Worm (Caenorhabditis elegans) whole organism, L4 larva: ENCODE data around the gene F56H11.2.

Experiments
- F37D6.2 ChIP-seq: sonication (generic microtip); optimal IDR thresholded peaks from 2 replicates; lab custom pipeline; 2016; ENCODE audit warnings: mild to moderate bottlenecking, missing genetic modification characterization, missing compliant biosample characterization
- F44E2.7 ChIP-seq: fragments of 200-800 bp; sonication (Bioruptor generic); IDR thresholded peaks from 2 replicates; pipeline ENCODE4 v2.1.2; 2022; ENCODE audit warnings: missing genetic modification characterization, missing compliant biosample characterization
- F49E8.2 ChIP-seq: sonication (generic microtip); optimal IDR thresholded peaks from 2 replicates; lab custom pipeline; 2016; ENCODE audit warnings: missing compliant biosample characterization, mild to moderate bottlenecking, missing genetic modification characterization, borderline replicate concordance
- T20F7.1 ChIP-seq: fragments of 200-800 bp; sonication (Bioruptor generic); optimal IDR thresholded peaks from 2 replicates; lab custom pipeline; 2018; ENCODE audit warnings: mild to moderate bottlenecking, missing genetic modification characterization, missing compliant biosample characterization
- Y48G9A.11 ChIP-seq: fragments of 200-800 bp; sonication (Bioruptor generic); IDR thresholded peaks from 2 replicates; pipeline ENCODE4 v1.3.6; 2022; ENCODE audit warnings: missing genetic modification reagents, missing genetic modification characterization, missing compliant biosample characterization
- Y5F2A.4 ChIP-seq: fragments of 200-800 bp; sonication (Bioruptor generic); optimal IDR thresholded peaks from 2 replicates; lab custom pipeline; 2018; ENCODE audit warnings: mild to moderate bottlenecking, missing genetic modification characterization, missing compliant biosample characterization
- Y75B8A.6 ChIP-seq: fragments of 200-800 bp; sonication (Bioruptor generic); IDR thresholded peaks from 2 replicates; pipeline ENCODE4 v1.3.6; 2022; ENCODE audit warnings: missing genetic modification reagents, missing genetic modification characterization, missing compliant biosample characterization
- ZK337.2 ChIP-seq: fragments of 200-800 bp; sonication (Bioruptor generic); IDR thresholded peaks from 2 replicates; pipeline ENCODE4 v1.3.6; 2022; ENCODE audit warnings: missing genetic modification reagents, missing genetic modification characterization, missing compliant biosample characterization
- ZK546.5 ChIP-seq, 2 experiments: sonication (generic microtip); optimal IDR thresholded peaks; 2 replicates each; lab custom pipeline; 2017; ENCODE audit warnings: missing biosample characterization in 2 of 2, missing genetic modification characterization in 2 of 2
- aha-1 ChIP-seq: fragments of 150-350 bp; peaks from one replicate; lab custom pipeline; 2014; ENCODE audit warnings: missing biosample characterization, missing genetic modification characterization
- ceh-20 ChIP-seq: fragments of 200-800 bp; sonication (Bioruptor generic); IDR thresholded peaks from 2 replicates; pipeline ENCODE4 v1.3.6; 2022; ENCODE audit warnings: missing genetic modification reagents, missing genetic modification characterization, missing compliant biosample characterization
- ceh-44 ChIP-seq: fragments of 200-800 bp; sonication (Bioruptor generic); IDR thresholded peaks from 2 replicates; pipeline ENCODE4 v1.3.6; 2022; ENCODE audit warnings: missing genetic modification reagents, missing genetic modification characterization, missing compliant biosample characterization
- ceh-82 ChIP-seq: sonication (generic microtip); optimal IDR thresholded peaks from 2 replicates; lab custom pipeline; 2017; ENCODE audit warnings: missing biosample characterization, missing genetic modification characterization
- cey-2 ChIP-seq: sonication (generic microtip); optimal IDR thresholded peaks from 3 replicates; lab custom pipeline; 2017; ENCODE audit warnings: missing genetic modification characterization, mild to moderate bottlenecking, missing compliant biosample characterization, antibody characterized with exemption, borderline replicate concordance; ENCODE audit not compliant: insufficient read depth
- daf-16 ChIP-seq, 3 experiments: sonication (generic microtip); optimal IDR thresholded peaks; 2 replicates each; lab custom pipeline; 2016 to 2017; ENCODE audit warnings: missing genetic modification characterization in 3 of 3, missing genetic modification reagents in 3 of 3, mild to moderate bottlenecking in 2 of 3, missing compliant biosample characterization in 2 of 3, missing biosample characterization in 1 of 3, moderate library complexity in 1 of 3
- daf-19 ChIP-seq: fragments of 200-800 bp; sonication (Bioruptor generic); conservative IDR thresholded peaks from 2 replicates; pipeline ENCODE4 v1.3.6; 2022; ENCODE audit warnings: missing genetic modification characterization, missing compliant biosample characterization
- dmd-6 ChIP-seq: fragments of 200-800 bp; sonication (Bioruptor generic); IDR thresholded peaks from 2 replicates; pipeline ENCODE4 v1.3.6; 2022; ENCODE audit warnings: missing genetic modification reagents, missing genetic modification characterization, missing compliant biosample characterization
- duxl-1 ChIP-seq: sonication (generic microtip); optimal IDR thresholded peaks from 2 replicates; lab custom pipeline; 2016; ENCODE audit warnings: mild to moderate bottlenecking, missing genetic modification characterization, moderate library complexity, missing compliant biosample characterization; ENCODE audit not compliant: poor library complexity
- egl-43 ChIP-seq: fragments of 200-800 bp; sonication (Bioruptor generic); IDR thresholded peaks from 2 replicates; pipeline ENCODE4 v1.3.6; 2022; ENCODE audit warnings: missing genetic modification reagents, missing genetic modification characterization, missing compliant biosample characterization
- fkh-10 ChIP-seq: fragments of 150-350 bp; optimal IDR thresholded peaks from 2 replicates; lab custom pipeline; 2014; ENCODE audit warnings: missing biosample characterization, missing genetic modification reagents, missing genetic modification characterization
- hlh-11 ChIP-seq: fragments of 200-800 bp; sonication (Bioruptor generic); optimal IDR thresholded peaks from 2 replicates; lab custom pipeline; 2018; ENCODE audit warnings: mild to moderate bottlenecking, missing genetic modification characterization, missing compliant biosample characterization
- hlh-30 ChIP-seq: sonication (generic microtip); optimal IDR thresholded peaks from 2 replicates; lab custom pipeline; 2017; ENCODE audit warnings: antibody characterized with exemption, mild to moderate bottlenecking, missing genetic modification characterization, missing compliant biosample characterization; ENCODE audit not compliant: insufficient read depth
- lin-13 ChIP-seq: fragments of 150-350 bp; optimal IDR thresholded peaks from 2 replicates; lab custom pipeline; 2014; ENCODE audit warnings: missing biosample characterization, missing genetic modification reagents, missing genetic modification characterization
- lin-15B ChIP-seq: fragments of 150-350 bp; sonication (generic microtip); optimal IDR thresholded peaks from 3 replicates; lab custom pipeline; 2014; ENCODE audit warnings: missing biosample characterization, missing genetic modification characterization
- lin-39 ChIP-seq: fragments of 150-350 bp; optimal IDR thresholded peaks from 2 replicates; lab custom pipeline; 2014; ENCODE audit warnings: missing biosample characterization, missing genetic modification reagents, missing genetic modification characterization
- lsy-2 ChIP-seq, 2 experiments: fragments of 150-350 bp in 1 of 2; sonication (generic microtip) in 1 of 2; optimal IDR thresholded peaks; 2 replicates each; lab custom pipeline; 2014 to 2017; ENCODE audit warnings: missing biosample characterization in 2 of 2, missing genetic modification characterization in 2 of 2
- madf-9 ChIP-seq: fragments of 200-800 bp; sonication (Bioruptor generic); conservative IDR thresholded peaks from 2 replicates; pipeline ENCODE4 v1.3.6; 2022; ENCODE audit warnings: missing genetic modification reagents, missing genetic modification characterization, missing compliant biosample characterization
- mep-1 ChIP-seq: fragments of 150-350 bp; sonication (generic microtip); optimal IDR thresholded peaks from 3 replicates; lab custom pipeline; 2014; ENCODE audit warnings: missing biosample characterization, missing genetic modification characterization
- mxl-2 ChIP-seq: fragments of 200-800 bp; sonication (Bioruptor generic); conservative IDR thresholded peaks from 2 replicates; pipeline ENCODE4 v1.3.6; 2022; ENCODE audit warnings: missing genetic modification reagents, missing genetic modification characterization, missing compliant biosample characterization
- nhr-10 ChIP-seq: fragments of 150-350 bp; optimal IDR thresholded peaks from 2 replicates; lab custom pipeline; 2014; ENCODE audit warnings: missing biosample characterization, missing genetic modification characterization
- nhr-25 ChIP-seq: sonication (generic microtip); optimal IDR thresholded peaks from 2 replicates; lab custom pipeline; 2017; ENCODE audit warnings: missing genetic modification characterization, mild to moderate bottlenecking, missing compliant biosample characterization, antibody characterized with exemption, moderate library complexity, borderline replicate concordance; ENCODE audit not compliant: insufficient read depth
- nhr-48 ChIP-seq: sonication (generic microtip); optimal IDR thresholded peaks from 2 replicates; lab custom pipeline; 2016; ENCODE audit warnings: mild to moderate bottlenecking, missing genetic modification characterization, missing compliant biosample characterization
- php-3 ChIP-seq: fragments of 200-800 bp; sonication (Bioruptor generic); IDR thresholded peaks from 2 replicates; pipeline ENCODE4 v1.3.6; 2022; ENCODE audit warnings: missing genetic modification reagents, missing genetic modification characterization, missing compliant biosample characterization
- pqm-1 ChIP-seq: sonication (generic microtip); optimal IDR thresholded peaks from 2 replicates; lab custom pipeline; 2017; ENCODE audit warnings: missing biosample characterization, missing genetic modification characterization
- rbr-2 ChIP-seq: sonication (generic microtip); optimal IDR thresholded peaks from 2 replicates; lab custom pipeline; 2016; ENCODE audit warnings: missing genotype, missing genetic modification characterization, missing compliant biosample characterization
- saeg-2 ChIP-seq: fragments of 200-800 bp; sonication (Bioruptor generic); IDR thresholded peaks from 2 replicates; pipeline ENCODE4 v1.3.6; 2022; ENCODE audit warnings: missing genetic modification reagents, missing genetic modification characterization, missing compliant biosample characterization
- set-16 ChIP-seq: fragments of 200-800 bp; sonication (Bioruptor generic); IDR thresholded peaks from 2 replicates; pipeline ENCODE4 v1.3.6; 2022; ENCODE audit warnings: missing genetic modification reagents, missing genetic modification characterization, missing compliant biosample characterization
- snpc-1.2 ChIP-seq: fragments of 200-800 bp; sonication (Bioruptor generic); IDR thresholded peaks from 2 replicates; pipeline ENCODE4 v1.3.6; 2022; ENCODE audit warnings: missing genetic modification reagents, missing genetic modification characterization, missing compliant biosample characterization
- snpc-4 ChIP-seq: fragments of 150-350 bp; optimal IDR thresholded peaks from 2 replicates; lab custom pipeline; 2014; ENCODE audit warnings: missing biosample characterization, missing genetic modification characterization
- tag-97 ChIP-seq: fragments of 200-800 bp; sonication (Bioruptor generic); IDR thresholded peaks from 2 replicates; pipeline ENCODE4 v1.3.6; 2022; ENCODE audit warnings: missing genetic modification characterization, missing compliant biosample characterization
- unc-39 ChIP-seq: sonication (generic microtip); optimal IDR thresholded peaks from 2 replicates; lab custom pipeline; 2017; ENCODE audit warnings: missing biosample characterization, missing genetic modification characterization
- unc-62 ChIP-seq, 3 experiments: fragments of 150-350 bp in 1 of 3; sonication (generic microtip); optimal IDR thresholded peaks in 2 of 3; peaks in 1 of 3; 1 replicate in 1 of 3; 2 replicates in 2 of 3; lab custom pipeline; 2014 to 2017; ENCODE audit warnings: missing biosample characterization in 3 of 3, missing genetic modification characterization in 3 of 3, missing genetic modification reagents in 3 of 3, missing genotype in 1 of 3
- zag-1 ChIP-seq: fragments of 150-350 bp; optimal IDR thresholded peaks from 2 replicates; lab custom pipeline; 2014; ENCODE audit warnings: missing biosample characterization, missing genetic modification characterization
- ztf-11 ChIP-seq: fragments of 150-350 bp; optimal IDR thresholded peaks from 2 replicates; lab custom pipeline; 2014; ENCODE audit warnings: missing biosample characterization, missing genetic modification characterization

The F56H11.2 gene

DNA sequence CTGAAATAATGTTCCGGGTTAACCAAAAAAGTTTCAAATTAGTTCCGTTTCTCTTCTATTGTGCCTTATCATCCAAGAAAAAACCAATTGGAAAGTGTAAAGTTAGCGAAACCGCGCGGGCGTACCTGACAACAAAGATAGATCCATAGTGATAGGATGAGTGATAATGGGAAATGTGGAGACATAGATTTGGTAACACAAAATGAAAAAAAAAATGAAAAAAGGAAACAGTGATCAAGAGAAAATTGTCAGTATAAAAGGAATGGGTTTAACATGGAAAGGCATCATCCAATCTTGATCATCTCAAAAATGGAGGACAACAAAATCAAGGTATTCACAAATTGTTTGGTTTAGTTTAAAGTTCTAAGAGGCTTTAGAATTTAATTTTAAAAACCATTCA is 30.1 kb upstream of the F56H11.2 start, which contains the start of gene col-122:
TSS of gene col-122 (plus strand) at position 301 of the 400 bp plus-strand sequence.
- TF ChIP-seq egl-43 (GFP tag; lab: Robert Waterston, UW) (no peak), nhr-48 (tag; lab: Kevin White, UChicago) (no peak), unc-39 (tag; lab: Kevin White, UChicago) (no peak), Y75B8A.6 (GFP tag; lab: Robert Waterston, UW) (no peak), cey-2 (peak; percentile 47), daf-19 (GFP tag; lab: Robert Waterston, UW) (no peak), mep-1 (tag; lab: Kevin White, UChicago) (no peak), fkh-10 (GFP tag; lab: Kevin White, UChicago) (no peak), ceh-44 (GFP tag; lab: Robert Waterston, UW) (no peak)

DNA sequence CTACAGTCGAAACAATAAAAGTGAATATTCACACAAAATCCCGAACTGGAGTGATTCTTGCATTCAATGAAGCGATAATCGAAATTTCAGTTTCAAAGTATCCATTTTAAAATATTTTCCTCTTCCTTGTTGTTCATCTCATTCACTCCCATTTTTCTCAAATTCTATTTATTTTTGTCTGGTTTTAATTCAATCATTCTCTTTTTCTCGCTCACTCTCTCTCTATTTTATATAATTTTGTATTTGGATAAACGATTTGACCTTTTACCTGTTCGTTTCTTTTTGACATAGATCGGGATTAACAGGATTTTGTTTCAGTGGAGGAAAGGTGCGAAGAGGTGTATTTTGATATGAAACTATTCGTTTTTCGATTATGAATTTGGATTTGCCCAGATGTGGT is 13.0 kb upstream of the F56H11.2 start, which contains the start of gene T05A1.5:
TSS of gene T05A1.5 (plus strand) at position 301 of the 400 bp plus-strand sequence.
- no peak for TF ChIP-seq nhr-25 (tag; lab: Kevin White, UChicago)
- no peak for TF ChIP-seq F49E8.2
- TF ChIP-seq snpc-4 (tag; lab: Kevin White, UChicago), result no peak

DNA sequence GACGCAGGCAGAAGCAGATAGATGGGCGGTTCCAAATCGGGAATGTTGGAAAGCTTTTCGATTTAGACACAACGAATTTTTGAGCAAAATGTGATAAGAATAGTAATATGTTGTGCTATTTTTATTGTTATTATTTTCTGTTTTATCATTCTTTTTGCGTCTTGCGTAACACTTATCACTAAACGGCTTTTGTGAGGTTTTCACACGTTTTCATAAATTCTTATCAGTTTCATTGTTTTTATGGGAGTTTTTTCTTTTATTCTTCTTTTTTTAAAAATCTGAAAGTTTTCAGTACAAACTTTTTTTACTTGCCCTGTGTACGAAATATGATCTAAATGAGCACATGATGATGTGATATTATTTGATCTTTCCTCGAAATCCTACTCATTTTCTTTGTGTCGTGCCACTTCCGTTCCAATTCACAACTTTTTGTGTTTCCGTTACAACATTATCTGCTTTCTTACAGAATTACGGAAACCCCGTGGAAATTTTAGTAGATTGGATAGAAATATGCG is 7.4 kb upstream of the F56H11.2 start, which contains the start of gene fbl-1:
TSS of gene fbl-1 (plus strand) at position 465 of the 515 bp plus-strand sequence.
- peak; percentile 84 for TF ChIP-seq php-3 (GFP tag; lab: Robert Waterston, UW)
- TF ChIP-seq lin-39 (tag; lab: Kevin White, UChicago), result no peak
- peak; percentile 29 for TF ChIP-seq hlh-11 (tag; lab: Kevin White, UChicago)
- TF ChIP-seq Y75B8A.6 (GFP tag; lab: Robert Waterston, UW), result no peak
- TF ChIP-seq egl-43 (GFP tag; lab: Robert Waterston, UW), result no peak
- peak; percentile 50; the same call in 1 of the 2 replicates for TF ChIP-seq dmd-6 (GFP tag; lab: Robert Waterston, UW)
- TF ChIP-seq F37D6.2, result no peak
- TF ChIP-seq nhr-10 (tag; lab: Kevin White, UChicago), result no peak
- TF ChIP-seq mxl-2 (GFP tag; lab: Robert Waterston, UW), result no peak
- TF ChIP-seq daf-19 (GFP tag; lab: Robert Waterston, UW), result no peak
- TF ChIP-seq duxl-1, result no peak
- peak in 1 of 2 experiments; percentile 71 for TF ChIP-seq unc-62 (GFP tag; optimal IDR thresholded peaks at IDR 0.05 in 1 of 2; lab: Kevin White, UChicago)
- no peak for TF ChIP-seq unc-62 (tag; optimal IDR thresholded peaks at IDR 0.05; lab: Kevin White, UChicago)
- TF ChIP-seq lin-15B (tag; lab: Kevin White, UChicago), result no peak
- TF ChIP-seq ZK337.2 (GFP tag; lab: Robert Waterston, UW), result no peak
- TF ChIP-seq rbr-2, result no peak
- no peak for TF ChIP-seq Y5F2A.4
- no peak for TF ChIP-seq saeg-2
- no peak for TF ChIP-seq tag-97 (GFP tag; lab: Robert Waterston, UW)
- no peak for TF ChIP-seq snpc-1.2
- TF ChIP-seq set-16 (GFP tag; lab: Robert Waterston, UW), result no peak
- peak; percentile 69 for TF ChIP-seq pqm-1 (tag; lab: Kevin White, UChicago)
- TF ChIP-seq fkh-10 (GFP tag; lab: Kevin White, UChicago), result no peak
- no peak for TF ChIP-seq T20F7.1 (GFP tag; lab: Kevin White, UChicago)

DNA sequence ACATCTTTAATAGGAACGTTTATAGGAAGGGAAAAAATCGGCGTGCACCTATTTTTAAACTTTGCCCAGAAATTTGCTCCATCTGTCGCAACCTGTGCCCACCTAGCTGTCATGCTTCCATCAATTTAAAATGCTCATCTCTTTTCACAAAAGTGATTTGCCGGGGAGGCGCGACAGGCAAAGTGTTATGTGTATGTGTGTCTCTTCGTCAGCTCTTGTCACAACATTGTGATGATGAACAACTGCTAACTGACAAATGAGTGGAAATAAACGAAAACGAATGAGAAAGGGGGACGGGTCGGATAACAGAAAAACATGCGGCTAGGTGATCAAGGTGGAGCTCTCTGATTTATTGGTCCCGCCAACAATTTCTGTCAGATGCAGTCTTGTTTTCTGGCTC is 5.2 kb upstream of the F56H11.2 start:
- TF ChIP-seq ceh-82 (tag; lab: Kevin White, UChicago), result no peak
- TF ChIP-seq zag-1 (tag; lab: Kevin White, UChicago), result no peak
- TF ChIP-seq hlh-30 (tag; lab: Kevin White, UChicago), result peak; percentile 16
- TF ChIP-seq daf-16 (GFP tag; optimal IDR thresholded peaks at IDR 0.05; lab: Kevin White, UChicago), result peak in 1 of 2 experiments; percentile 81
- no peak for TF ChIP-seq daf-16 (tag; optimal IDR thresholded peaks at IDR 0.05; lab: Kevin White, UChicago)
- peak; percentile 40 for TF ChIP-seq hlh-11 (tag; lab: Kevin White, UChicago)
- no peak for TF ChIP-seq lsy-2 (tag; optimal IDR thresholded peaks at IDR 0.05; lab: Kevin White, UChicago)
- TF ChIP-seq lin-13 (GFP tag; lab: Kevin White, UChicago), result no peak
- no peak for TF ChIP-seq Y48G9A.11 (GFP tag; lab: Robert Waterston, UW)
- no peak for TF ChIP-seq ZK546.5 (tag; optimal IDR thresholded peaks at IDR 0.05; lab: Kevin White, UChicago)
- TF ChIP-seq madf-9 (GFP tag; lab: Robert Waterston, UW), result no peak
- TF ChIP-seq egl-43 (GFP tag; lab: Robert Waterston, UW), result no peak
- TF ChIP-seq aha-1, result no peak
- TF ChIP-seq ceh-20 (GFP tag; lab: Robert Waterston, UW), result peak; percentile 67; the same call in 1 of the 2 replicates
- no peak for TF ChIP-seq F44E2.7 (GFP tag; lab: Robert Waterston, UW)
- no peak for TF ChIP-seq nhr-25 (tag; lab: Kevin White, UChicago)
- TF ChIP-seq dmd-6 (GFP tag; lab: Robert Waterston, UW), result peak; percentile 84
- TF ChIP-seq ztf-11 (tag; lab: Kevin White, UChicago), result no peak
